Fruit fly (Drosophila melanogaster) whole organism, embryonic: ENCODE measurements around the gene how.
A peak's percentile ranks its signal among the peaks of the same experiment; 100 is the strongest.

Experiments
- Abd-B ChIP-seq: fragments of 200-800 bp; sonication (Bioruptor generic); optimal IDR thresholded peaks from 2 replicates; lab custom pipeline; 2018; ENCODE audit warnings: missing biosample characterization, mild to moderate bottlenecking, missing genetic modification characterization, moderate library complexity
- B-H1 ChIP-seq: fragments of 200-800 bp; sonication (Bioruptor generic); IDR thresholded peaks from 3 replicates; pipeline ENCODE4 v1.3.6; 2022; ENCODE audit warnings: missing biosample characterization, missing genetic modification characterization
- Bdp1 ChIP-seq: fragments of 200-800 bp; sonication (Bioruptor generic); optimal IDR thresholded peaks from 3 replicates; lab custom pipeline; 2016; ENCODE audit warnings: missing biosample characterization, missing genetic modification characterization
- CG10654 ChIP-seq: fragments of 200-800 bp; sonication (Bioruptor generic); optimal IDR thresholded peaks from 2 replicates; lab custom pipeline; 2016; ENCODE audit warnings: missing biosample characterization, missing genetic modification characterization
- CG11560 ChIP-seq: fragments of 200-800 bp; sonication (Bioruptor generic); IDR thresholded peaks from 3 replicates; pipeline ENCODE4 v1.3.6; 2022; ENCODE audit warnings: missing biosample characterization, missing genetic modification characterization
- CG11695 ChIP-seq: fragments of 200-800 bp; sonication (Bioruptor generic); IDR thresholded peaks from 3 replicates; pipeline ENCODE4 v1.3.6; 2022; ENCODE audit warnings: missing biosample characterization, missing genetic modification characterization
- CG12219 ChIP-seq: fragments of 200-800 bp; sonication (Bioruptor generic); optimal IDR thresholded peaks from 3 replicates; lab custom pipeline; 2018; ENCODE audit warnings: missing biosample characterization, mild to moderate bottlenecking, missing genetic modification characterization
- CG12299 ChIP-seq: fragments of 200-800 bp; sonication (Bioruptor generic); optimal IDR thresholded peaks from 2 replicates; lab custom pipeline; 2018; ENCODE audit warnings: missing biosample characterization, mild to moderate bottlenecking, missing genetic modification characterization
- CG1233 ChIP-seq: fragments of 200-800 bp; sonication (Bioruptor generic); optimal IDR thresholded peaks from 4 replicates; lab custom pipeline; 2018; ENCODE audit warnings: missing biosample characterization, mild to moderate bottlenecking, missing genetic modification characterization
- CG14667 ChIP-seq: fragments of 200-800 bp; sonication (Bioruptor generic); IDR thresholded peaks from 2 replicates; pipeline ENCODE4 v1.3.6; 2022; ENCODE audit warnings: missing biosample characterization, missing genetic modification characterization
- CG14965 ChIP-seq: fragments of 200-800 bp; sonication (Bioruptor generic); optimal IDR thresholded peaks from 2 replicates; lab custom pipeline; 2016; ENCODE audit warnings: missing biosample characterization, missing genetic modification characterization, borderline replicate concordance
- CG15269 ChIP-seq: fragments of 200-800 bp; sonication (Bioruptor generic); optimal IDR thresholded peaks from 2 replicates; lab custom pipeline; 2018; ENCODE audit warnings: missing biosample characterization, mild to moderate bottlenecking, missing genetic modification characterization, moderate library complexity
- CG17802 ChIP-seq: fragments of 200-800 bp; sonication (Bioruptor generic); optimal IDR thresholded peaks from 2 replicates; lab custom pipeline; 2018; ENCODE audit warnings: missing biosample characterization, mild to moderate bottlenecking, missing genetic modification characterization, moderate library complexity
- CG2889 ChIP-seq: fragments of 200-800 bp; sonication (Bioruptor generic); IDR thresholded peaks from 3 replicates; pipeline ENCODE4 v1.3.6; 2022; ENCODE audit warnings: missing biosample characterization, missing genetic modification characterization
- CG31388 ChIP-seq: fragments of 200-800 bp; sonication (Bioruptor generic); optimal IDR thresholded peaks from 2 replicates; lab custom pipeline; 2016; ENCODE audit warnings: missing biosample characterization, missing genetic modification characterization
- CG3163 ChIP-seq: fragments of 200-800 bp; sonication (Bioruptor generic); optimal IDR thresholded peaks from 3 replicates; lab custom pipeline; 2016; ENCODE audit warnings: missing biosample characterization, missing genetic modification characterization
- CG4360 ChIP-seq: fragments of 200-800 bp; sonication (Bioruptor generic); IDR thresholded peaks from 2 replicates; pipeline ENCODE4 v1.3.6; 2022; ENCODE audit warnings: missing biosample characterization, missing genetic modification characterization
- CG6854 ChIP-seq: fragments of 200-800 bp; sonication (Bioruptor generic); optimal IDR thresholded peaks from 3 replicates; lab custom pipeline; 2017; ENCODE audit warnings: missing biosample characterization, mild to moderate bottlenecking, missing genetic modification characterization
- CG7357 ChIP-seq: fragments of 200-800 bp; sonication (Bioruptor generic); IDR thresholded peaks from 3 replicates; pipeline ENCODE4 v1.3.6; 2022; ENCODE audit warnings: missing biosample characterization, missing genetic modification characterization
- CG7963 ChIP-seq: fragments of 200-800 bp; sonication (Bioruptor generic); IDR thresholded peaks from 3 replicates; pipeline ENCODE4 v1.3.6; 2022; ENCODE audit warnings: missing biosample characterization, missing genetic modification characterization; ENCODE audit not compliant: partially characterized antibody
- CG8359 ChIP-seq: fragments of 200-800 bp; sonication (Bioruptor generic); optimal IDR thresholded peaks from 2 replicates; lab custom pipeline; 2017; ENCODE audit warnings: missing biosample characterization, mild to moderate bottlenecking, missing genetic modification characterization, borderline replicate concordance
- CG8924 ChIP-seq: fragments of 200-800 bp; optimal IDR thresholded peaks from 3 replicates; lab custom pipeline; 2019; ENCODE audit warnings: missing biosample characterization, mild to moderate bottlenecking, missing genetic modification characterization, moderate library complexity
- Deaf1 ChIP-seq: fragments of 200-800 bp; optimal IDR thresholded peaks from 3 replicates; lab custom pipeline; 2019; ENCODE audit warnings: missing biosample characterization, mild to moderate bottlenecking, missing genetic modification characterization, moderate library complexity
- Dll ChIP-seq: fragments of 200-800 bp; sonication (Bioruptor generic); IDR thresholded peaks from 4 replicates; pipeline ENCODE4 v1.3.6; 2022; ENCODE audit warnings: missing biosample characterization, missing genetic modification characterization; ENCODE audit not compliant: partially characterized antibody
- Elba2 ChIP-seq: fragments of 200-800 bp; sonication (Bioruptor generic); optimal IDR thresholded peaks from 3 replicates; lab custom pipeline; 2016; ENCODE audit warnings: missing biosample characterization, missing genetic modification characterization
- GATAe ChIP-seq: fragments of 200-800 bp; sonication (Bioruptor generic); conservative IDR thresholded peaks from 2 replicates; pipeline ENCODE4 v1.3.6; 2022; ENCODE audit warnings: missing biosample characterization, missing genetic modification characterization
- HLH4C ChIP-seq: fragments of 200-800 bp; sonication (Bioruptor generic); IDR thresholded peaks from 3 replicates; pipeline ENCODE4 v1.3.6; 2022; ENCODE audit warnings: missing biosample characterization, missing genetic modification characterization; ENCODE audit not compliant: partially characterized antibody
- NC2α ChIP-seq: fragments of 200-800 bp; sonication (Bioruptor generic); optimal IDR thresholded peaks from 2 replicates; lab custom pipeline; 2016; ENCODE audit warnings: missing biosample characterization, missing genetic modification characterization
- Oaz ChIP-seq: fragments of 200-800 bp; sonication (Bioruptor generic); IDR thresholded peaks from 2 replicates; pipeline ENCODE4 v1.3.6; 2022; ENCODE audit warnings: missing biosample characterization, missing genetic modification characterization
- Ptx1 ChIP-seq: fragments of 200-800 bp; sonication (Bioruptor generic); IDR thresholded peaks from 2 replicates; pipeline ENCODE4 v1.3.6; 2022; ENCODE audit warnings: missing biosample characterization, missing genetic modification characterization
- Sry-β ChIP-seq: fragments of 200-800 bp; sonication (Bioruptor generic); optimal IDR thresholded peaks from 2 replicates; lab custom pipeline; 2018; ENCODE audit warnings: missing biosample characterization, mild to moderate bottlenecking, missing genetic modification characterization, moderate library complexity
- btn ChIP-seq: fragments of 200-800 bp; sonication (Bioruptor generic); optimal IDR thresholded peaks from 2 replicates; lab custom pipeline; 2016; ENCODE audit warnings: missing biosample characterization, missing genetic modification characterization
- caup ChIP-seq: fragments of 200-800 bp; sonication (Bioruptor generic); optimal IDR thresholded peaks from 3 replicates; lab custom pipeline; 2017; ENCODE audit warnings: missing biosample characterization, mild to moderate bottlenecking, missing genetic modification characterization, moderate library complexity; ENCODE audit not compliant: severe bottlenecking
- da ChIP-seq: fragments of 200-800 bp; sonication (Bioruptor generic); optimal IDR thresholded peaks from 2 replicates; lab custom pipeline; 2016; ENCODE audit warnings: missing biosample characterization, missing genetic modification characterization
- dimm ChIP-seq: fragments of 200-800 bp; sonication (Bioruptor generic); IDR thresholded peaks from 2 replicates; pipeline ENCODE4 v1.3.6; 2022; ENCODE audit warnings: missing biosample characterization, missing genetic modification characterization
- fd3F ChIP-seq: fragments of 200-800 bp; sonication (Bioruptor generic); optimal IDR thresholded peaks from 2 replicates; lab custom pipeline; 2018; ENCODE audit warnings: missing biosample characterization, mild to moderate bottlenecking, missing genetic modification characterization, moderate library complexity
- fu2 ChIP-seq: fragments of 200-800 bp; sonication (Bioruptor generic); optimal IDR thresholded peaks from 2 replicates; lab custom pipeline; 2016; ENCODE audit warnings: missing biosample characterization, missing genetic modification characterization
- lilli ChIP-seq: fragments of 200-800 bp; sonication (Bioruptor generic); optimal IDR thresholded peaks from 3 replicates; lab custom pipeline; 2016; ENCODE audit warnings: missing biosample characterization, missing genetic modification characterization
- nerfin-2 ChIP-seq: fragments of 200-800 bp; sonication (Bioruptor generic); IDR thresholded peaks from 2 replicates; pipeline ENCODE4 v1.3.6; 2022; ENCODE audit warnings: missing biosample characterization, missing genetic modification characterization; ENCODE audit not compliant: partially characterized antibody
- phol ChIP-seq: fragments of 200-800 bp; sonication (Bioruptor generic); optimal IDR thresholded peaks from 3 replicates; lab custom pipeline; 2018; ENCODE audit warnings: missing biosample characterization, mild to moderate bottlenecking, missing genetic modification characterization, moderate library complexity
- psq ChIP-seq: fragments of 200-800 bp; sonication (Bioruptor generic); optimal IDR thresholded peaks from 2 replicates; lab custom pipeline; 2017; ENCODE audit warnings: missing biosample characterization, missing genetic modification characterization
- pum ChIP-seq: fragments of 200-800 bp; sonication (Bioruptor generic); optimal IDR thresholded peaks from 2 replicates; lab custom pipeline; 2016; ENCODE audit warnings: missing biosample characterization, missing genetic modification characterization
- ranshi ChIP-seq: fragments of 200-800 bp; sonication (Bioruptor generic); IDR thresholded peaks from 2 replicates; pipeline ENCODE4 v1.3.6; 2022; ENCODE audit warnings: missing biosample characterization, missing genetic modification characterization
- row ChIP-seq: fragments of 200-800 bp; sonication (Bioruptor generic); IDR thresholded peaks from 3 replicates; pipeline ENCODE4 v1.3.6; 2022; ENCODE audit warnings: missing biosample characterization, missing genetic modification characterization
- sug ChIP-seq: fragments of 200-800 bp; optimal IDR thresholded peaks from 2 replicates; lab custom pipeline; 2019; ENCODE audit warnings: missing biosample characterization, mild to moderate bottlenecking, missing genetic modification characterization, moderate library complexity
- tgo ChIP-seq: fragments of 200-800 bp; sonication (Bioruptor generic); IDR thresholded peaks from 3 replicates; pipeline ENCODE4 v1.3.6; 2022; ENCODE audit warnings: missing biosample characterization, missing genetic modification characterization
- tll ChIP-seq, 2 experiments: fragments of 200-800 bp in 1 of 2; fragments of >200 bp in 1 of 2; sonication (Bioruptor generic) in 1 of 2; optimal IDR thresholded peaks; 2 replicates each; lab custom pipeline; 2017 to 2019; ENCODE audit warnings: missing biosample characterization in 2 of 2, missing genetic modification characterization in 2 of 2, mild to moderate bottlenecking in 1 of 2, moderate library complexity in 1 of 2
- wdn ChIP-seq: fragments of 200-800 bp; sonication (Bioruptor generic); IDR thresholded peaks from 2 replicates; pipeline ENCODE4 v1.3.6; 2022; ENCODE audit warnings: missing biosample characterization, missing genetic modification characterization

The how gene

dm6 chr3R:22026922-22027742 lies 14.9 kb upstream of the how start, which contains the start of the genes Cchl and ND-42 (continued):
- TF ChIP-seq CG6854 (GFP tag; lab: Kevin White, UChicago) (peak; percentile 23), CG4360 (0 out of 2 replicates have a peak, but pooled peaks have one; percentile 44), CG2889 (GFP tag; lab: Robert Waterston, UW) (no peak), CG3163 (peak; percentile 47), CG11695 (GFP tag; lab: Robert Waterston, UW) (peak; percentile 64; the same call in 2 of the 3 replicates), CG11560 (peak; percentile 36; the same call in 1 of the 3 replicates), sug (tag; lab: Kevin White, UChicago) (peak; percentile 88), Abd-B (GFP tag; lab: Kevin White, UChicago) (peak; percentile 81), Ptx1 (peak; percentile 77), CG14667 (GFP tag; lab: Robert Waterston, UW) (peak; percentile 53), CG15269 (peak; percentile 83), wdn (no peak), CG17802 (peak; percentile 14), CG12299 (tag; lab: Kevin White, UChicago) (peak; percentile 64), Bdp1 (peak; percentile 44), fu2 (GFP tag; lab: Kevin White, UChicago) (peak; percentile 63), Dll (GFP tag; lab: Robert Waterston, UW) (peak; percentile 81), CG8359 (peak; percentile 16), da (GFP tag; lab: Kevin White, UChicago) (peak; percentile 2), nerfin-2 (no peak), HLH4C (GFP tag; lab: Robert Waterston, UW) (peak; percentile 51; the same call in 2 of the 3 replicates), phol (tag; lab: Kevin White, UChicago) (peak; percentile 83), dimm (no peak), tll (GFP tag; optimal IDR thresholded peaks at IDR 0.05; lab: Kevin White, UChicago) (peak in 1 of 2 experiments; percentile 14), B-H1 (GFP tag; lab: Robert Waterston, UW) (peak; percentile 37; the same call in 2 of the 3 replicates), lilli (GFP tag; lab: Kevin White, UChicago) (peak; percentile 86), tgo (GFP tag; lab: Robert Waterston, UW) (peak; percentile 72), CG10654 (GFP tag; lab: Kevin White, UChicago) (peak; percentile 79), NC2α (GFP tag; lab: Kevin White, UChicago) (peak; percentile 68), pum (GFP tag; lab: Kevin White, UChicago) (peak; percentile 70), CG12219 (GFP tag; lab: Kevin White, UChicago) (peak; percentile 50), CG14965 (GFP tag; lab: Kevin White, UChicago) (no peak), psq (GFP tag; lab: Kevin White, UChicago) (peak; percentile 65), CG31388 (GFP tag; lab: Kevin White, UChicago) (peak; percentile 61), Sry-β (peak; percentile 65), row (peak; percentile 92), Oaz (no peak), CG1233 (GFP tag; lab: Kevin White, UChicago) (peak; percentile 74), ranshi (GFP tag; lab: Robert Waterston, UW) (peak; percentile 72; the same call in 1 of the 2 replicates), CG7963 (GFP tag; lab: Robert Waterston, UW) (no peak), Deaf1 (tag; lab: Kevin White, UChicago) (peak; percentile 49), caup (GFP tag; lab: Kevin White, UChicago) (peak; percentile 75), btn (no peak), Elba2 (no peak), GATAe (GFP tag; lab: Robert Waterston, UW) (no peak), CG8924 (tag; lab: Kevin White, UChicago) (peak; percentile 81), fd3F (GFP tag; lab: Kevin White, UChicago) (peak; percentile 64), CG7357 (GFP tag; lab: Robert Waterston, UW) (peak; percentile 28; the same call in 1 of the 3 replicates)
